Worm (Caenorhabditis elegans) whole organism, L3 larva: ENCODE measurements around the gene ttr-43.

Experiments used
- R02D3.7 ChIP-seq: fragments of 150-350 bp; optimal IDR thresholded peaks from 2 replicates; lab custom pipeline; 2014; ENCODE audit warnings: missing biosample characterization, missing genetic modification characterization
- ama-1 ChIP-seq: fragments of 150-350 bp; optimal IDR thresholded peaks from 2 replicates; lab custom pipeline; 2018
- ceh-28 ChIP-seq: fragments of 150-350 bp; optimal IDR thresholded peaks from 2 replicates; lab custom pipeline; 2014; ENCODE audit warnings: missing biosample characterization, missing genetic modification reagents, missing genetic modification characterization
- ceh-82 ChIP-seq: fragments of 150-350 bp; optimal IDR thresholded peaks from 2 replicates; lab custom pipeline; 2014; ENCODE audit warnings: missing biosample characterization, missing genetic modification characterization
- ceh-9 ChIP-seq: sonication (generic microtip); optimal IDR thresholded peaks from 2 replicates; lab custom pipeline; 2018; ENCODE audit warnings: missing biosample characterization, missing genetic modification characterization
- egl-27 ChIP-seq: sonication (generic microtip); optimal IDR thresholded peaks from 4 replicates; lab custom pipeline; 2017; ENCODE audit warnings: missing biosample characterization, missing genetic modification reagents, missing genetic modification characterization
- egl-5 ChIP-seq: fragments of 150-350 bp; optimal IDR thresholded peaks from 2 replicates; lab custom pipeline; 2017; ENCODE audit warnings: missing biosample characterization, missing genetic modification reagents, missing genetic modification characterization, inconsistent platforms
- elt-1 ChIP-seq: fragments of 150-350 bp; optimal IDR thresholded peaks from 2 replicates; lab custom pipeline; 2014; ENCODE audit warnings: missing biosample characterization, missing genetic modification characterization
- elt-2 ChIP-seq: sonication (generic microtip); optimal IDR thresholded peaks from 2 replicates; lab custom pipeline; 2016; ENCODE audit warnings: missing genetic modification reagents, mild to moderate bottlenecking, missing genetic modification characterization, missing compliant biosample characterization
- elt-3 ChIP-seq, 3 experiments: fragments of 150-350 bp in 1 of 3; sonication (generic microtip) in 2 of 3; optimal IDR thresholded peaks; 2 replicates in 2 of 3; 4 replicates in 1 of 3; lab custom pipeline; 2014 to 2017; ENCODE audit warnings: missing biosample characterization in 3 of 3, missing genetic modification characterization in 3 of 3
- fkh-10 ChIP-seq: sonication (generic microtip); optimal IDR thresholded peaks from 2 replicates; lab custom pipeline; 2017; ENCODE audit warnings: missing biosample characterization, missing genetic modification reagents, missing genetic modification characterization
- fkh-2 ChIP-seq: fragments of 150-350 bp; optimal IDR thresholded peaks from 2 replicates; lab custom pipeline; 2014; ENCODE audit warnings: missing biosample characterization, missing genetic modification reagents, missing genetic modification characterization
- fos-1 ChIP-seq: fragments of 150-350 bp; optimal IDR thresholded peaks from 2 replicates; lab custom pipeline; 2014; ENCODE audit warnings: missing biosample characterization, missing genetic modification characterization
- hmg-11 ChIP-seq: sonication (generic microtip); optimal IDR thresholded peaks from 2 replicates; lab custom pipeline; 2016; ENCODE audit warnings: missing genetic modification characterization, missing compliant biosample characterization
- jun-1 ChIP-seq: fragments of 150-350 bp; optimal IDR thresholded peaks from 2 replicates; lab custom pipeline; 2014; ENCODE audit warnings: missing biosample characterization, missing genetic modification reagents, missing genetic modification characterization
- lin-15B ChIP-seq: fragments of 150-350 bp; optimal IDR thresholded peaks from 2 replicates; lab custom pipeline; 2014; ENCODE audit warnings: missing biosample characterization, missing genetic modification characterization
- lin-39 ChIP-seq: fragments of 150-350 bp; optimal IDR thresholded peaks from 2 replicates; lab custom pipeline; 2018; ENCODE audit warnings: missing biosample characterization, missing genetic modification reagents, missing genetic modification characterization
- lsy-12 ChIP-seq: sonication (generic microtip); optimal IDR thresholded peaks from 2 replicates; lab custom pipeline; 2016; ENCODE audit warnings: mild to moderate bottlenecking, missing genetic modification characterization, missing compliant biosample characterization
- mdl-1 ChIP-seq: fragments of 150-350 bp; optimal IDR thresholded peaks from 2 replicates; lab custom pipeline; 2014; ENCODE audit warnings: missing biosample characterization, missing genetic modification characterization
- mml-1 ChIP-seq: fragments of 150-350 bp; sonication (generic microtip); optimal IDR thresholded peaks from 3 replicates; lab custom pipeline; 2014; ENCODE audit warnings: missing biosample characterization, missing genetic modification characterization
- nfya-1 ChIP-seq: sonication (generic microtip); optimal IDR thresholded peaks from 2 replicates; lab custom pipeline; 2017; ENCODE audit warnings: missing genetic modification characterization, mild to moderate bottlenecking, missing compliant biosample characterization, antibody characterized with exemption, moderate library complexity; ENCODE audit not compliant: insufficient read depth
- nhr-11 ChIP-seq: fragments of 150-350 bp; optimal IDR thresholded peaks from 2 replicates; lab custom pipeline; 2014; ENCODE audit warnings: missing biosample characterization, missing genetic modification characterization
- nhr-12 ChIP-seq: fragments of 150-350 bp; optimal IDR thresholded peaks from 2 replicates; lab custom pipeline; 2014; ENCODE audit warnings: missing biosample characterization, missing genetic modification characterization
- nhr-23 ChIP-seq: fragments of 150-350 bp; optimal IDR thresholded peaks from 2 replicates; lab custom pipeline; 2014; ENCODE audit warnings: missing biosample characterization, missing genetic modification reagents, missing genetic modification characterization
- nhr-25 ChIP-seq: sonication (generic microtip); optimal IDR thresholded peaks from 2 replicates; lab custom pipeline; 2017; ENCODE audit warnings: missing biosample characterization, missing genetic modification characterization
- nhr-28 ChIP-seq: fragments of 150-350 bp; optimal IDR thresholded peaks from 2 replicates; lab custom pipeline; 2014; ENCODE audit warnings: missing biosample characterization, missing genetic modification characterization
- nhr-67 ChIP-seq: fragments of 150-350 bp; optimal IDR thresholded peaks from 2 replicates; lab custom pipeline; 2014; ENCODE audit warnings: missing biosample characterization, missing genetic modification characterization
- nhr-77 ChIP-seq: fragments of 150-350 bp; optimal IDR thresholded peaks from 2 replicates; lab custom pipeline; 2014; ENCODE audit warnings: missing biosample characterization, missing genetic modification characterization
- pha-4 ChIP-seq: fragments of 150-350 bp; optimal IDR thresholded peaks from 2 replicates; lab custom pipeline; 2014; ENCODE audit warnings: missing biosample characterization, missing genetic modification reagents, missing genetic modification characterization
- pqm-1 ChIP-seq: fragments of 150-350 bp; optimal IDR thresholded peaks from 2 replicates; lab custom pipeline; 2017; ENCODE audit warnings: missing biosample characterization, missing genetic modification characterization, inconsistent platforms
- sea-2 ChIP-seq: fragments of 150-350 bp; sonication (generic microtip); optimal IDR thresholded peaks from 4 replicates; lab custom pipeline; 2014; ENCODE audit warnings: missing biosample characterization, missing genetic modification reagents, missing genetic modification characterization
- skn-1 ChIP-seq: fragments of 150-350 bp; optimal IDR thresholded peaks from 2 replicates; lab custom pipeline; 2014; ENCODE audit warnings: missing biosample characterization, missing genetic modification characterization
- snpc-4 ChIP-seq: fragments of 150-350 bp; optimal IDR thresholded peaks from 2 replicates; lab custom pipeline; 2014; ENCODE audit warnings: missing biosample characterization, missing genetic modification characterization
- tbx-2 ChIP-seq: sonication (generic microtip); optimal IDR thresholded peaks from 2 replicates; lab custom pipeline; 2016; ENCODE audit warnings: mild to moderate bottlenecking, missing genetic modification characterization, missing compliant biosample characterization
- unc-39 ChIP-seq: sonication (generic microtip); optimal IDR thresholded peaks from 4 replicates; lab custom pipeline; 2017; ENCODE audit warnings: missing biosample characterization, missing genetic modification characterization
- unc-62 ChIP-seq: fragments of 150-350 bp; sonication (generic microtip); optimal IDR thresholded peaks from 4 replicates; lab custom pipeline; 2014; ENCODE audit warnings: missing biosample characterization, missing genetic modification reagents, missing genetic modification characterization
- zag-1 ChIP-seq: fragments of 150-350 bp; optimal IDR thresholded peaks from 2 replicates; lab custom pipeline; 2014; ENCODE audit warnings: missing biosample characterization, missing genetic modification characterization
- ztf-4 ChIP-seq: fragments of 150-350 bp; optimal IDR thresholded peaks from 2 replicates; lab custom pipeline; 2014; ENCODE audit warnings: missing biosample characterization, missing genetic modification characterization

ttr-43 gene

ce11 chrV:12586793-12587192 lies 3.7 kb downstream of the ttr-43 start:
- no peak for TF ChIP-seq nhr-77
- TF ChIP-seq skn-1 (tag; lab: Kevin White, UChicago): no peak
- TF ChIP-seq pqm-1 (tag; lab: Kevin White, UChicago): no peak
- TF ChIP-seq lin-15B (tag; lab: Kevin White, UChicago): no peak
- no peak for TF ChIP-seq jun-1
- no peak for TF ChIP-seq fos-1 (tag; lab: Kevin White, UChicago)
- TF ChIP-seq nhr-12 (tag; lab: Kevin White, UChicago): no peak
- TF ChIP-seq unc-39: no peak
- TF ChIP-seq nhr-25: no peak
- no peak for TF ChIP-seq egl-27 (tag; lab: Kevin White, UChicago)
- no peak for TF ChIP-seq unc-62 (GFP tag; lab: Kevin White, UChicago)
- TF ChIP-seq elt-1 (tag; lab: Kevin White, UChicago): no peak
- TF ChIP-seq tbx-2 (tag; lab: Kevin White, UChicago): no peak
- no peak for TF ChIP-seq snpc-4 (tag; lab: Kevin White, UChicago)
- no peak for TF ChIP-seq nfya-1 (tag; lab: Kevin White, UChicago)
- TF ChIP-seq ceh-82: no peak
- TF ChIP-seq R02D3.7: no peak

ce11 chrV:12584771-12585170 lies 5.7 kb downstream of the ttr-43 start:
- no peak for TF ChIP-seq pqm-1 (tag; lab: Kevin White, UChicago)
- TF ChIP-seq lin-15B (tag; lab: Kevin White, UChicago): no peak
- no peak for TF ChIP-seq mml-1 (tag; lab: Kevin White, UChicago)
- TF ChIP-seq nhr-25: no peak
- no peak for TF ChIP-seq sea-2 (GFP tag; lab: Kevin White, UChicago)
- no peak for TF ChIP-seq zag-1 (tag; lab: Kevin White, UChicago)
- TF ChIP-seq elt-2 (tag; lab: Kevin White, UChicago): no peak
- no peak for TF ChIP-seq fkh-2 (tag; lab: Kevin White, UChicago)
- no peak for TF ChIP-seq mdl-1
- TF ChIP-seq jun-1: no peak
- TF ChIP-seq unc-62 (GFP tag; lab: Kevin White, UChicago): no peak
- no peak for TF ChIP-seq nhr-11 (tag; lab: Kevin White, UChicago)
- no peak for TF ChIP-seq nhr-12 (tag; lab: Kevin White, UChicago)
- no peak for TF ChIP-seq nhr-67 (tag; lab: Kevin White, UChicago)
- no peak for TF ChIP-seq lin-39 (tag; lab: Kevin White, UChicago)
- no peak for TF ChIP-seq fkh-10
- TF ChIP-seq nhr-28 (tag; lab: Kevin White, UChicago): no peak
- TF ChIP-seq snpc-4 (tag; lab: Kevin White, UChicago): no peak
- no peak for TF ChIP-seq ztf-4

DNA sequence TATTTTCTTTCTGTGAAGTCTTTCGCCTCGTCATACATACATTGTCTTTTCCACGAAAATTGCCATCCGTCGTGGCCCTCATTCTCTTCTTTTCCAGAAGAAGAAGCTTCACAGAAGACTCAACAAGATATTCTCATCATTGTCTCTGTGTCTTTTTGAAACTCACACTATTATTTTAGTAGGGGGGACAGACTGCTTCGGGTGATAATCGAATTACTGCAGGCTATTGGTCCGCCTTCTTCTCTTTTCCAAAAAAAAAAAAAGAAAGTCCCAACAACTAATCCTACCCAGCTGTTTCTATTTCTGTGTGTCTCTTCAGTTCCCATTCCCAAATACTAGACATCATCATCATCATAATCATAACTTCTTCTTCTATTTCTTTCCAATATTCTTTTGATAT lies 7.1 kb downstream of the ttr-43 start:
- TF ChIP-seq pqm-1 (tag; lab: Kevin White, UChicago) (no peak), nhr-77 (no peak), egl-5 (tag; lab: Kevin White, UChicago) (peak; percentile 23), unc-62 (GFP tag; lab: Kevin White, UChicago) (no peak), zag-1 (tag; lab: Kevin White, UChicago) (no peak)
- TF ChIP-seq, all 47 proteins: peak for 1

- no peak for TF ChIP-seq ceh-9 (tag; lab: Kevin White, UChicago)
- no peak for TF ChIP-seq nhr-11 (tag; lab: Kevin White, UChicago)
- TF ChIP-seq lsy-12 (tag; lab: Kevin White, UChicago): no peak
- TF ChIP-seq egl-27 (tag; lab: Kevin White, UChicago): no peak
- no peak for TF ChIP-seq nhr-77
- no peak for TF ChIP-seq pha-4 (tag; lab: Kevin White, UChicago)
- TF ChIP-seq fkh-2 (tag; lab: Kevin White, UChicago): no peak
- no peak for TF ChIP-seq nhr-23 (tag; lab: Kevin White, UChicago)
- TF ChIP-seq ceh-82: no peak
- TF ChIP-seq fos-1 (tag; lab: Kevin White, UChicago): no peak
- no peak for TF ChIP-seq elt-3 (tag; optimal IDR thresholded peaks at IDR 0.05; lab: Kevin White, UChicago)
- no peak for TF ChIP-seq elt-2 (tag; lab: Kevin White, UChicago)
- no peak for TF ChIP-seq nhr-25
- no peak for TF ChIP-seq hmg-11 (tag; lab: Kevin White, UChicago)
- TF ChIP-seq pqm-1 (tag; lab: Kevin White, UChicago): no peak
- no peak for TF ChIP-seq elt-1 (tag; lab: Kevin White, UChicago)
- TF ChIP-seq ceh-28 (tag; lab: Kevin White, UChicago): no peak
- no peak for TF ChIP-seq ama-1
- TF ChIP-seq R02D3.7: no peak
- no peak for TF ChIP-seq egl-5 (tag; lab: Kevin White, UChicago)
Measured at ce11 chrV:12579299-12579698, 11.2 kb downstream of the ttr-43 start, which contains the start of gene E02A10.3. Gene E02A10.3 (plus strand): TSS chrV:12579599.
